Worm (Caenorhabditis elegans) whole organism, L4 larva: ENCODE data around the gene hizr-1.

Experiments used
- F26F4.8 ChIP-seq: fragments of 200-800 bp; sonication (Bioruptor generic); conservative IDR thresholded peaks from 2 replicates; pipeline ENCODE4 v1.3.6; 2022; ENCODE audit warnings: missing genetic modification characterization, missing compliant biosample characterization
- F44E2.7 ChIP-seq: fragments of 200-800 bp; sonication (Bioruptor generic); IDR thresholded peaks from 2 replicates; pipeline ENCODE4 v2.1.2; 2022; ENCODE audit warnings: missing genetic modification characterization, missing compliant biosample characterization
- T26A8.4 ChIP-seq: fragments of 200-800 bp; sonication (Bioruptor generic); IDR thresholded peaks from 2 replicates; pipeline ENCODE4 v1.3.6; 2022; ENCODE audit warnings: missing genetic modification characterization, missing compliant biosample characterization
- Y5F2A.4 ChIP-seq: fragments of 200-800 bp; sonication (Bioruptor generic); optimal IDR thresholded peaks from 2 replicates; lab custom pipeline; 2018; ENCODE audit warnings: mild to moderate bottlenecking, missing genetic modification characterization, missing compliant biosample characterization
- Y75B8A.6 ChIP-seq: fragments of 200-800 bp; sonication (Bioruptor generic); IDR thresholded peaks from 2 replicates; pipeline ENCODE4 v1.3.6; 2022; ENCODE audit warnings: missing genetic modification reagents, missing genetic modification characterization, missing compliant biosample characterization
- aha-1 ChIP-seq: fragments of 150-350 bp; peaks from one replicate; lab custom pipeline; 2014; ENCODE audit warnings: missing biosample characterization, missing genetic modification characterization
- aly-2 ChIP-seq: sonication (generic microtip); optimal IDR thresholded peaks from 2 replicates; lab custom pipeline; 2018; ENCODE audit warnings: missing biosample characterization, missing genetic modification characterization
- arid-1 ChIP-seq: fragments of 200-800 bp; sonication (Bioruptor generic); conservative IDR thresholded peaks from 2 replicates; pipeline ENCODE4 v1.3.6; 2022; ENCODE audit warnings: missing genetic modification reagents, missing genetic modification characterization, missing compliant biosample characterization
- attf-4 ChIP-seq: sonication (generic microtip); optimal IDR thresholded peaks from 3 replicates; lab custom pipeline; 2017; ENCODE audit warnings: missing biosample characterization, missing genetic modification characterization
- ceh-20 ChIP-seq: fragments of 200-800 bp; sonication (Bioruptor generic); IDR thresholded peaks from 2 replicates; pipeline ENCODE4 v1.3.6; 2022; ENCODE audit warnings: missing genetic modification reagents, missing genetic modification characterization, missing compliant biosample characterization
- ceh-28 ChIP-seq: fragments of 150-350 bp; optimal IDR thresholded peaks from 2 replicates; lab custom pipeline; 2014; ENCODE audit warnings: missing biosample characterization, missing genetic modification reagents, missing genetic modification characterization
- ceh-32 ChIP-seq: sonication (generic microtip); optimal IDR thresholded peaks from 2 replicates; lab custom pipeline; 2016; ENCODE audit warnings: mild to moderate bottlenecking, missing genetic modification characterization, missing compliant biosample characterization; ENCODE audit not compliant: poor library complexity
- ceh-62 ChIP-seq: sonication (generic microtip); optimal IDR thresholded peaks from 2 replicates; lab custom pipeline; 2017; ENCODE audit warnings: missing biosample characterization, missing genetic modification characterization
- ceh-82 ChIP-seq: sonication (generic microtip); optimal IDR thresholded peaks from 2 replicates; lab custom pipeline; 2017; ENCODE audit warnings: missing biosample characterization, missing genetic modification characterization
- daf-12 ChIP-seq: fragments of 150-350 bp; optimal IDR thresholded peaks from 2 replicates; lab custom pipeline; 2014; ENCODE audit warnings: missing biosample characterization, missing genetic modification reagents, missing genetic modification characterization
- daf-19 ChIP-seq: fragments of 200-800 bp; sonication (Bioruptor generic); conservative IDR thresholded peaks from 2 replicates; pipeline ENCODE4 v1.3.6; 2022; ENCODE audit warnings: missing genetic modification characterization, missing compliant biosample characterization
- daf-8 ChIP-seq: fragments of 200-800 bp; sonication (Bioruptor generic); IDR thresholded peaks from 2 replicates; pipeline ENCODE4 v1.3.6; 2022; ENCODE audit warnings: missing genetic modification characterization, missing compliant biosample characterization
- dve-1 ChIP-seq: sonication (generic microtip); optimal IDR thresholded peaks from 2 replicates; lab custom pipeline; 2017; ENCODE audit warnings: antibody characterized with exemption, mild to moderate bottlenecking, missing genetic modification characterization, missing compliant biosample characterization; ENCODE audit not compliant: insufficient read depth
- egl-43 ChIP-seq: fragments of 200-800 bp; sonication (Bioruptor generic); IDR thresholded peaks from 2 replicates; pipeline ENCODE4 v1.3.6; 2022; ENCODE audit warnings: missing genetic modification reagents, missing genetic modification characterization, missing compliant biosample characterization
- hlh-11 ChIP-seq: fragments of 200-800 bp; sonication (Bioruptor generic); optimal IDR thresholded peaks from 2 replicates; lab custom pipeline; 2018; ENCODE audit warnings: mild to moderate bottlenecking, missing genetic modification characterization, missing compliant biosample characterization
- hlh-30 ChIP-seq: sonication (generic microtip); optimal IDR thresholded peaks from 2 replicates; lab custom pipeline; 2017; ENCODE audit warnings: antibody characterized with exemption, mild to moderate bottlenecking, missing genetic modification characterization, missing compliant biosample characterization; ENCODE audit not compliant: insufficient read depth
- lim-7 ChIP-seq: fragments of 200-800 bp; sonication (Bioruptor generic); IDR thresholded peaks from 2 replicates; pipeline ENCODE4 v1.3.6; 2022; ENCODE audit warnings: missing genetic modification characterization, missing compliant biosample characterization
- lin-15B ChIP-seq: fragments of 150-350 bp; sonication (generic microtip); optimal IDR thresholded peaks from 3 replicates; lab custom pipeline; 2014; ENCODE audit warnings: missing biosample characterization, missing genetic modification characterization
- lin-38 ChIP-seq: fragments of 200-800 bp; sonication (Bioruptor generic); IDR thresholded peaks from 2 replicates; pipeline ENCODE4 v1.3.6; 2022; ENCODE audit warnings: missing genetic modification reagents, missing genetic modification characterization, missing compliant biosample characterization
- lin-39 ChIP-seq: fragments of 150-350 bp; optimal IDR thresholded peaks from 2 replicates; lab custom pipeline; 2014; ENCODE audit warnings: missing biosample characterization, missing genetic modification reagents, missing genetic modification characterization
- madf-5 ChIP-seq, 2 experiments: fragments of 200-800 bp; sonication (Bioruptor generic); IDR thresholded peaks; 2 replicates each; pipeline ENCODE4 v1.3.6; 2022; ENCODE audit warnings: missing compliant biosample characterization in 2 of 2, missing genetic modification characterization in 2 of 2
- madf-9 ChIP-seq: fragments of 200-800 bp; sonication (Bioruptor generic); conservative IDR thresholded peaks from 2 replicates; pipeline ENCODE4 v1.3.6; 2022; ENCODE audit warnings: missing genetic modification reagents, missing genetic modification characterization, missing compliant biosample characterization
- mdt-29 ChIP-seq: fragments of 200-800 bp; sonication (Bioruptor generic); IDR thresholded peaks from 2 replicates; pipeline ENCODE4 v1.3.6; 2022; ENCODE audit warnings: missing genetic modification reagents, missing genetic modification characterization, missing compliant biosample characterization
- mep-1 ChIP-seq: fragments of 150-350 bp; sonication (generic microtip); optimal IDR thresholded peaks from 3 replicates; lab custom pipeline; 2014; ENCODE audit warnings: missing biosample characterization, missing genetic modification characterization
- nhr-10 ChIP-seq: fragments of 150-350 bp; optimal IDR thresholded peaks from 2 replicates; lab custom pipeline; 2014; ENCODE audit warnings: missing biosample characterization, missing genetic modification characterization
- nhr-11 ChIP-seq: fragments of 150-350 bp; optimal IDR thresholded peaks from 2 replicates; lab custom pipeline; 2014; ENCODE audit warnings: missing biosample characterization, missing genetic modification characterization
- nhr-111 ChIP-seq: fragments of 200-800 bp; sonication (Bioruptor generic); optimal IDR thresholded peaks from 2 replicates; lab custom pipeline; 2018; ENCODE audit warnings: mild to moderate bottlenecking, missing genetic modification characterization, missing compliant biosample characterization
- nhr-237 ChIP-seq: sonication (generic microtip); optimal IDR thresholded peaks from 2 replicates; lab custom pipeline; 2017; ENCODE audit warnings: missing biosample characterization, missing genetic modification characterization
- nhr-28 ChIP-seq: fragments of 150-350 bp; optimal IDR thresholded peaks from 2 replicates; lab custom pipeline; 2014; ENCODE audit warnings: missing biosample characterization, missing genetic modification characterization
- nhr-41 ChIP-seq: fragments of 200-800 bp; sonication (Bioruptor generic); IDR thresholded peaks from 2 replicates; pipeline ENCODE4 v1.3.6; 2022; ENCODE audit warnings: missing genetic modification reagents, missing genetic modification characterization, missing compliant biosample characterization
- nhr-42 ChIP-seq: fragments of 200-800 bp; sonication (Bioruptor generic); IDR thresholded peaks from 2 replicates; pipeline ENCODE4 v1.3.6; 2022; ENCODE audit warnings: missing genetic modification characterization, missing compliant biosample characterization
- nhr-48 ChIP-seq: sonication (generic microtip); optimal IDR thresholded peaks from 2 replicates; lab custom pipeline; 2016; ENCODE audit warnings: mild to moderate bottlenecking, missing genetic modification characterization, missing compliant biosample characterization
- nhr-6 ChIP-seq: fragments of 150-350 bp; optimal IDR thresholded peaks from 2 replicates; lab custom pipeline; 2014; ENCODE audit warnings: missing biosample characterization, missing genetic modification characterization
- nhr-77 ChIP-seq: fragments of 150-350 bp; optimal IDR thresholded peaks from 2 replicates; lab custom pipeline; 2014; ENCODE audit warnings: missing biosample characterization, missing genetic modification characterization
- pha-4 ChIP-seq, 2 experiments: fragments of 150-350 bp in 1 of 2; fragments of 200-800 bp in 1 of 2; sonication (Bioruptor generic) in 1 of 2; IDR thresholded peaks in 1 of 2; optimal IDR thresholded peaks in 1 of 2; 2 replicates each; pipeline versions ENCODE4 v1.3.6 to Lab custom; 2014 to 2022; ENCODE audit warnings: missing genetic modification characterization in 2 of 2, missing genetic modification reagents in 2 of 2, missing biosample characterization in 1 of 2, missing compliant biosample characterization in 1 of 2
- php-3 ChIP-seq: fragments of 200-800 bp; sonication (Bioruptor generic); IDR thresholded peaks from 2 replicates; pipeline ENCODE4 v1.3.6; 2022; ENCODE audit warnings: missing genetic modification reagents, missing genetic modification characterization, missing compliant biosample characterization
- saeg-2 ChIP-seq: fragments of 200-800 bp; sonication (Bioruptor generic); IDR thresholded peaks from 2 replicates; pipeline ENCODE4 v1.3.6; 2022; ENCODE audit warnings: missing genetic modification reagents, missing genetic modification characterization, missing compliant biosample characterization
- set-16 ChIP-seq: fragments of 200-800 bp; sonication (Bioruptor generic); IDR thresholded peaks from 2 replicates; pipeline ENCODE4 v1.3.6; 2022; ENCODE audit warnings: missing genetic modification reagents, missing genetic modification characterization, missing compliant biosample characterization
- skn-1 ChIP-seq: fragments of 150-350 bp; optimal IDR thresholded peaks from 2 replicates; lab custom pipeline; 2014; ENCODE audit warnings: missing biosample characterization, missing genetic modification characterization
- spr-3 ChIP-seq: fragments of 200-800 bp; sonication (Bioruptor generic); optimal IDR thresholded peaks from 2 replicates; lab custom pipeline; 2018; ENCODE audit warnings: mild to moderate bottlenecking, missing genetic modification characterization, missing compliant biosample characterization
- tra-1 ChIP-seq: fragments of 200-800 bp; sonication (Bioruptor generic); IDR thresholded peaks from 2 replicates; pipeline ENCODE4 v1.3.6; 2022; ENCODE audit warnings: missing genetic modification reagents, missing genetic modification characterization, missing compliant biosample characterization
- unc-62 ChIP-seq, 3 experiments: fragments of 150-350 bp in 1 of 3; sonication (generic microtip); optimal IDR thresholded peaks in 2 of 3; peaks in 1 of 3; 1 replicate in 1 of 3; 2 replicates in 2 of 3; lab custom pipeline; 2014 to 2017; ENCODE audit warnings: missing biosample characterization in 3 of 3, missing genetic modification characterization in 3 of 3, missing genetic modification reagents in 3 of 3, missing genotype in 1 of 3
- vab-7 ChIP-seq: fragments of 200-800 bp; sonication (Bioruptor generic); IDR thresholded peaks from 2 replicates; pipeline ENCODE4 v1.3.6; 2022; ENCODE audit warnings: missing genetic modification reagents, missing genetic modification characterization, missing compliant biosample characterization
- zip-2 ChIP-seq: fragments of 150-350 bp; optimal IDR thresholded peaks from 2 replicates; lab custom pipeline; 2014; ENCODE audit warnings: missing biosample characterization, missing genetic modification characterization
- ztf-11 ChIP-seq: fragments of 150-350 bp; optimal IDR thresholded peaks from 2 replicates; lab custom pipeline; 2014; ENCODE audit warnings: missing biosample characterization, missing genetic modification characterization

hizr-1 gene

DNA sequence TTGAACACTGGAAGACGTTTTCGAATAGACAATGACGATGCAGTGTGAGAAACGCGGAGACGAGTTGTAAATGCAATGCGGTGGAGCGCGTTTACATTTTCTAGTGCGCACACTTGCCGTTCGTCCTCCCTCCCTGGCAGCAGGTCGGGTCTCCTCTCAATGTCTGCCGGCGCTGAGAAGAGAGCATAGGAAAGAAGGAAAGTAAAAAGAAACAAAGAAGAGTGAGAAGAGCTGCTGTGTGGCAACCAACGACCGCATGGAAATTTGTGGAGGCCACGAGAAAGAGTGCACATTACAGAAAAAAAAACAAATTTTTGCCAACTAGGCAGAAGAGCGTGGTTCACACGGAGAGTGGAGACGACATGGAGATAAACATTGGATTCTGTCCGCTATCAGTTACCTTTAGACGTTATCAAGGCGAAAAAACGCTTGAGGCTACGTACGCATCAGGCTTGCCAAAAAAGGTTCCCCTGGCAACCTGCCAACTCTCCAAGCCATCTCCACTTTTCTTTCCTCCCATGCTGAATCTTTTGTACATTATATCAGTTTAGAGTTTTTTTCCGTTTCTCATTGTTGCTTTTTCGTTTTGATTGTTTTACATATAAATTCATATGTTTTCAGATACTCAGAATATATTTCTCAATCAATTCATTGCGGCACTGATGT is 18.3 kb upstream of the hizr-1 start, which contains the start of the genes snrp-40.1 and F08G12.3 (continued):
- TF ChIP-seq ceh-82 (no peak), daf-19 (GFP tag; lab: Robert Waterston, UW) (no peak), hlh-11 (tag; lab: Kevin White, UChicago) (peak; percentile 92), F26F4.8 (GFP tag; lab: Robert Waterston, UW) (no peak), nhr-41 (GFP tag; lab: Robert Waterston, UW) (no peak), daf-8 (GFP tag; lab: Robert Waterston, UW) (no peak), lin-15B (no peak), spr-3 (GFP tag; lab: Kevin White, UChicago) (no peak), nhr-77 (tag; lab: Kevin White, UChicago) (peak; percentile 78), T26A8.4 (GFP tag; lab: Robert Waterston, UW) (peak; percentile 51; the same call in 1 of the 2 replicates), attf-4 (no peak), ceh-28 (tag; lab: Kevin White, UChicago) (no peak), lim-7 (GFP tag; lab: Robert Waterston, UW) (no peak), vab-7 (peak; percentile 30; the same call in 1 of the 2 replicates), skn-1 (no peak), nhr-6 (tag; lab: Kevin White, UChicago) (peak; percentile 86), Y5F2A.4 (GFP tag; lab: Kevin White, UChicago) (no peak), unc-62 (GFP tag; optimal IDR thresholded peaks at IDR 0.05 in 1 of 2; lab: Kevin White, UChicago) (peak in 1 of 2 experiments; percentile 81), unc-62 (tag; optimal IDR thresholded peaks at IDR 0.05; lab: Kevin White, UChicago) (no peak), nhr-237 (tag; lab: Kevin White, UChicago) (no peak), tra-1 (peak; percentile 50; the same call in 1 of the 2 replicates), arid-1 (peak; percentile 47; the same call in 1 of the 2 replicates), Y75B8A.6 (no peak), pha-4 (GFP tag; IDR thresholded peaks at IDR 0.05; lab: Robert Waterston, UW) (no peak), pha-4 (tag; optimal IDR thresholded peaks at IDR 0.05; lab: Kevin White, UChicago) (no peak), mdt-29 (no peak), ceh-62 (no peak), mep-1 (tag; lab: Kevin White, UChicago) (peak; percentile 94), ceh-20 (GFP tag; lab: Robert Waterston, UW) (0 out of 2 replicates have a peak, but pooled peaks have one; percentile 33), madf-5 (GFP tag; IDR thresholded peaks at IDR 0.05; lab: Robert Waterston, UW) (no peak), ceh-32 (tag; lab: Kevin White, UChicago) (no peak), nhr-111 (GFP tag; lab: Kevin White, UChicago) (no peak), hlh-30 (tag; lab: Kevin White, UChicago) (peak; percentile 90), F44E2.7 (GFP tag; lab: Robert Waterston, UW) (no peak), madf-9 (peak; percentile 27), lin-38 (GFP tag; lab: Robert Waterston, UW) (peak; percentile 93), nhr-10 (no peak), php-3 (no peak), aha-1 (peak; percentile 99), daf-12 (tag; lab: Kevin White, UChicago) (no peak), nhr-42 (no peak), nhr-48 (tag; lab: Kevin White, UChicago) (peak; percentile 68), saeg-2 (GFP tag; lab: Robert Waterston, UW) (no peak), dve-1 (tag; lab: Kevin White, UChicago) (peak; percentile 89), nhr-11 (peak; percentile 94), lin-39 (no peak), aly-2 (tag; lab: Kevin White, UChicago) (no peak), set-16 (no peak; the same call in none of the 2 replicates), nhr-28 (peak; percentile 97), ztf-11 (tag; lab: Kevin White, UChicago) (no peak), zip-2 (tag; lab: Kevin White, UChicago) (no peak), egl-43 (peak; percentile 73)
